Worm (Caenorhabditis elegans): ENCODE data around the gene rabr-2.

rabr-2 gene

ce11 chrIV:17483230-17483629 lies at the start of gene rabr-2:
rabr-2 (minus strand) TSS chrIV:17483330.
- TF ChIP-seq tbx-11 (GFP tag; IDR thresholded peaks at IDR 0.05): no peak
- TF ChIP-seq pes-1 (GFP tag; IDR thresholded peaks at IDR 0.05): no peak
- TF ChIP-seq scrt-1 (GFP tag; IDR thresholded peaks at IDR 0.05): no peak
- no peak for TF ChIP-seq flt-1 (GFP tag; IDR thresholded peaks at IDR 0.05)
- TF ChIP-seq hnd-1 (tag; optimal IDR thresholded peaks at IDR 0.05): no peak
- TF ChIP-seq B0310.2 (tag; optimal IDR thresholded peaks at IDR 0.05): no peak
- no peak for TF ChIP-seq sea-1 (GFP tag; conservative IDR thresholded peaks at IDR 0.05)
- no peak for TF ChIP-seq tra-4 (tag; optimal IDR thresholded peaks at IDR 0.05)
- no peak for TF ChIP-seq ets-7 (tag; optimal IDR thresholded peaks at IDR 0.05)
- TF ChIP-seq tbx-37 (GFP tag; conservative IDR thresholded peaks at IDR 0.05): no peak
- no peak for TF ChIP-seq ama-1 (optimal IDR thresholded peaks at IDR 0.05)

ce11 chrIV:17490679-17491078 lies 7.5 kb upstream of the rabr-2 start, which contains the start of gene nas-6:
nas-6 (minus strand) TSS chrIV:17490779.
- TF ChIP-seq ceh-36 (tag; optimal IDR thresholded peaks at IDR 0.05) (no peak), pes-1 (GFP tag; IDR thresholded peaks at IDR 0.05) (no peak), sea-1 (GFP tag; conservative IDR thresholded peaks at IDR 0.05) (no peak), hnd-1 (tag; optimal IDR thresholded peaks at IDR 0.05) (no peak), tbx-37 (GFP tag; conservative IDR thresholded peaks at IDR 0.05) (no peak), ama-1 (optimal IDR thresholded peaks at IDR 0.05) (no peak), scrt-1 (GFP tag; IDR thresholded peaks at IDR 0.05) (no peak), tbx-11 (GFP tag; IDR thresholded peaks at IDR 0.05) (no peak), tra-4 (tag; optimal IDR thresholded peaks at IDR 0.05) (no peak), aly-1 (tag; optimal IDR thresholded peaks at IDR 0.05) (no peak), B0310.2 (tag; optimal IDR thresholded peaks at IDR 0.05) (no peak), flt-1 (GFP tag; IDR thresholded peaks at IDR 0.05) (no peak), ets-7 (tag; optimal IDR thresholded peaks at IDR 0.05) (no peak), hmg-4 (GFP tag; optimal IDR thresholded peaks at IDR 0.05) (no peak), hmbx-1 (tag; optimal IDR thresholded peaks at IDR 0.05) (no peak), ceh-13 (GFP tag; optimal IDR thresholded peaks at IDR 0.05) (no peak), F13C5.2 (tag; optimal IDR thresholded peaks at IDR 0.05) (no peak)

ce11 chrIV:17475743-17476142 lies 7.4 kb downstream of the rabr-2 start, which contains the start of gene grl-24:
grl-24 (minus strand) TSS chrIV:17475843.
- no peak for TF ChIP-seq aly-1 (tag; optimal IDR thresholded peaks at IDR 0.05)
- TF ChIP-seq tra-4 (tag; optimal IDR thresholded peaks at IDR 0.05): no peak
- TF ChIP-seq tbx-11 (GFP tag; IDR thresholded peaks at IDR 0.05): no peak
- TF ChIP-seq flt-1 (GFP tag; IDR thresholded peaks at IDR 0.05): no peak
- no peak for TF ChIP-seq ets-7 (tag; optimal IDR thresholded peaks at IDR 0.05)
- TF ChIP-seq ama-1 (optimal IDR thresholded peaks at IDR 0.05): no peak
- no peak for TF ChIP-seq ceh-13 (GFP tag; optimal IDR thresholded peaks at IDR 0.05)
- no peak for TF ChIP-seq B0310.2 (tag; optimal IDR thresholded peaks at IDR 0.05)
- no peak for TF ChIP-seq scrt-1 (GFP tag; IDR thresholded peaks at IDR 0.05)
- TF ChIP-seq tbx-37 (GFP tag; conservative IDR thresholded peaks at IDR 0.05): no peak
- TF ChIP-seq hmg-4 (GFP tag; optimal IDR thresholded peaks at IDR 0.05): no peak

- TF ChIP-seq hmg-4 (GFP tag; optimal IDR thresholded peaks at IDR 0.05) (no peak), ama-1 (optimal IDR thresholded peaks at IDR 0.05) (no peak), scrt-1 (GFP tag; IDR thresholded peaks at IDR 0.05) (no peak), tbx-11 (GFP tag; IDR thresholded peaks at IDR 0.05) (no peak), tbx-37 (GFP tag; conservative IDR thresholded peaks at IDR 0.05) (no peak), pes-1 (GFP tag; IDR thresholded peaks at IDR 0.05) (no peak), hmbx-1 (tag; optimal IDR thresholded peaks at IDR 0.05) (no peak), sea-1 (GFP tag; conservative IDR thresholded peaks at IDR 0.05) (no peak)
Observed at ce11 chrIV:17475242-17475641, 7.9 kb downstream of the rabr-2 start, which contains the start of gene F11E6.9. F11E6.9 (minus strand) TSS chrIV:17475342.

ce11 chrIV:17474047-17474446 lies 9.1 kb downstream of the rabr-2 start:
- no peak for TF ChIP-seq flt-1 (GFP tag; IDR thresholded peaks at IDR 0.05)

- TF ChIP-seq hnd-1 (tag; optimal IDR thresholded peaks at IDR 0.05): no peak
- TF ChIP-seq tbx-37 (GFP tag; conservative IDR thresholded peaks at IDR 0.05): no peak
- no peak for TF ChIP-seq flt-1 (GFP tag; IDR thresholded peaks at IDR 0.05)
- TF ChIP-seq tbx-11 (GFP tag; IDR thresholded peaks at IDR 0.05): no peak
- no peak for TF ChIP-seq B0310.2 (tag; optimal IDR thresholded peaks at IDR 0.05)
- TF ChIP-seq ceh-36 (tag; optimal IDR thresholded peaks at IDR 0.05): no peak
- no peak for TF ChIP-seq tra-4 (tag; optimal IDR thresholded peaks at IDR 0.05)
- TF ChIP-seq ceh-13 (GFP tag; optimal IDR thresholded peaks at IDR 0.05): no peak
Observed at ce11 chrIV:17473034-17473433, 10.1 kb downstream of the rabr-2 start, which contains the start of gene gba-3. gba-3 (plus strand) TSS chrIV:17473334.

- no peak for TF ChIP-seq F13C5.2 (tag; optimal IDR thresholded peaks at IDR 0.05)
- no peak for TF ChIP-seq ceh-36 (tag; optimal IDR thresholded peaks at IDR 0.05)
- TF ChIP-seq ets-7 (tag; optimal IDR thresholded peaks at IDR 0.05): no peak
- TF ChIP-seq tbx-11 (GFP tag; IDR thresholded peaks at IDR 0.05): no peak
- no peak for TF ChIP-seq sea-1 (GFP tag; conservative IDR thresholded peaks at IDR 0.05)
- TF ChIP-seq pes-1 (GFP tag; IDR thresholded peaks at IDR 0.05): no peak
- TF ChIP-seq aly-1 (tag; optimal IDR thresholded peaks at IDR 0.05): no peak
- TF ChIP-seq scrt-1 (GFP tag; IDR thresholded peaks at IDR 0.05): no peak
- no peak for TF ChIP-seq ceh-13 (GFP tag; optimal IDR thresholded peaks at IDR 0.05)
- no peak for TF ChIP-seq tra-4 (tag; optimal IDR thresholded peaks at IDR 0.05)
Observed at ce11 chrIV:17471870-17472459, 11.2 kb downstream of the rabr-2 start, which contains the start of gene epic-1. epic-1 (minus strand) TSS chrIV:17471920.

- TF ChIP-seq tra-4 (tag; optimal IDR thresholded peaks at IDR 0.05) (no peak), ceh-36 (tag; optimal IDR thresholded peaks at IDR 0.05) (no peak), ama-1 (optimal IDR thresholded peaks at IDR 0.05) (no peak), F13C5.2 (tag; optimal IDR thresholded peaks at IDR 0.05) (no peak), pes-1 (GFP tag; IDR thresholded peaks at IDR 0.05) (no peak), flt-1 (GFP tag; IDR thresholded peaks at IDR 0.05) (no peak), tbx-37 (GFP tag; conservative IDR thresholded peaks at IDR 0.05) (no peak), hnd-1 (tag; optimal IDR thresholded peaks at IDR 0.05) (no peak), B0310.2 (tag; optimal IDR thresholded peaks at IDR 0.05) (no peak), hmg-4 (GFP tag; optimal IDR thresholded peaks at IDR 0.05) (no peak), sea-1 (GFP tag; conservative IDR thresholded peaks at IDR 0.05) (no peak), tbx-11 (GFP tag; IDR thresholded peaks at IDR 0.05) (no peak)
Observed at ce11 chrIV:17470096-17470602, 13.0 kb downstream of the rabr-2 start, which contains the start of gene F11E6.4. F11E6.4 (minus strand) TSS chrIV:17470354.

Data from whole organism, early embryonic.